Fruit fly (Drosophila melanogaster) S2 (cell line): ENCODE data around the gene CG15283.

Source experiments
- CG8478 ChIP-seq: fragments of >200 bp; optimal IDR thresholded peaks from 2 replicates; lab custom pipeline; 2018
- CTCF ChIP-seq, 2 experiments: fragments of >200 bp; optimal IDR thresholded peaks; 2 replicates each; lab custom pipeline; 2018

DNA sequence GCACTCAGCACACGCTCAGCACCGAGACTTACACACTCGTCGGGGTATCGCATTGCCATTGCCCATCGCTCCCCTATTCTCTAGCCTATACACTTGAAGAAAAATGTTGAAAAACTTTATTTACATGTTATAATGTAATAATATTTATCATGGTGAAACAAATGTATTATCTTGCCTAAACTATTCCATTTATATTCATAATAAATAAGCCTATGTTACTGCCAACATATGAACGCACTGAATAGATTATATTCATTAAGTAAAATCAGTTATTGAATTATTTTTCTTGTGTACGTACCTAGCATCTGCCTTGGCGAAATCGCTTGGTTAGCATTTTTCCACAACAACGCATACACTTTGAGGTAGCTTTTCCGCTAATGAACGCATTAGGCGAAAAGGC lies 9.8 kb downstream of the CG15283 start:
- TF ChIP-seq CG8478 = no peak
- TF ChIP-seq CTCF (optimal IDR thresholded peaks at IDR 0.05; lab: Kevin White, UChicago) = no peak
